Fruit fly (Drosophila melanogaster) whole organism, wandering third instar larva: ENCODE measurements around the gene CG9632.
"Not testable (repeated sequence)": the region's sequence is repeated elsewhere in the genome, so short reads cannot be mapped to it uniquely, and the experiment has no call there.

Experiments used
- CrebA ChIP-seq: fragments of 200-800 bp; sonication (Bioruptor generic); optimal IDR thresholded peaks from 2 replicates; lab custom pipeline; 2016; ENCODE audit warnings: missing biosample characterization, mild to moderate bottlenecking, missing genetic modification characterization, borderline replicate concordance
- usp ChIP-seq: fragments of >200 bp; optimal IDR thresholded peaks from 2 replicates; lab custom pipeline; 2017; ENCODE audit warnings: missing biosample characterization, missing genetic modification characterization

DNA sequence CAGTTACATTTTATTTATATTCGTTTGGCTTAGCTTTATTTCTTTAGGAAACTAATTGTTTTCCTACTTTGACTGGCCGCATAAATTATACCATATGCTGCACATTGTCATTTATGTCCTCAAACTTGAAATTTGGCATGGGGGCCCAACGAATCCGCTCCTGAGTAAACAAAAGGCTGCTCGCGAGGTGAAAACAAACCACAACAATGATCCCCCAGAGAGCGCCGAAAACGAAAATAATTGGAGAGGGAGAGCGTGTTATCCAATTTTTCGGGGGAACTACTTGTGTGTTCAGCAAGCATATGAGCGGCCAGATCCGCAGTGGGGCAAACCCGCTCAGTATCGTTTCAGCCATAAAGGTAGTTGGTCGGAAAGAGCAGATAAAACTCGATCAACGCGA is 48.1 kb downstream of the CG9632 start, which contains the start of gene EndoU:
- not testable (repeated sequence) for TF ChIP-seq usp, CrebA (GFP tag; lab: Kevin White, UChicago)
